Worm (Caenorhabditis elegans): ENCODE results near the gene mam-1.

The mam-1 gene

DNA sequence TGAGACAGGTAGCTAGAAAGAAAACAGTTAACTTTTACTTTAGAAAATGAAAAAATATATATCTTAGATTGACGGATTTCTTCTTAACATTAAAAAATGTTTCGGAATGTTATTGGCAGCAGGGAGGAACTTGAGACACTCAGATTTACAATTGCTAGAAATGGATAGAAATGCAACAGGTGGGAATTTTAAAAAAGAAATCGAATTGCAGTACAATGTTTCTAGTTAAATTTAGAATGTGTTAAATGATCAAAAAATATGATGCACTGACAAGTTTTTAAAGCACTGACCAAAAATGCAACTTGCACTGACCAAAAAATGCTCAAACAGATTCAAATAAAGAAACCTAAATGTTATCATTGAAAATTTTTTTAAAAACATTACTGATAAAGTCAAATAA, 37.9 kb upstream of the mam-1 start:
- TF ChIP-seq jun-1 (tag; optimal IDR thresholded peaks at IDR 0.05) (no peak), unc-62 (GFP tag; optimal IDR thresholded peaks at IDR 0.05 in 1 of 2) (peak in 1 of 2 experiments; percentile 91), unc-62 (tag; optimal IDR thresholded peaks at IDR 0.05) (no peak), nhr-76 (tag; optimal IDR thresholded peaks at IDR 0.05) (no peak)

DNA sequence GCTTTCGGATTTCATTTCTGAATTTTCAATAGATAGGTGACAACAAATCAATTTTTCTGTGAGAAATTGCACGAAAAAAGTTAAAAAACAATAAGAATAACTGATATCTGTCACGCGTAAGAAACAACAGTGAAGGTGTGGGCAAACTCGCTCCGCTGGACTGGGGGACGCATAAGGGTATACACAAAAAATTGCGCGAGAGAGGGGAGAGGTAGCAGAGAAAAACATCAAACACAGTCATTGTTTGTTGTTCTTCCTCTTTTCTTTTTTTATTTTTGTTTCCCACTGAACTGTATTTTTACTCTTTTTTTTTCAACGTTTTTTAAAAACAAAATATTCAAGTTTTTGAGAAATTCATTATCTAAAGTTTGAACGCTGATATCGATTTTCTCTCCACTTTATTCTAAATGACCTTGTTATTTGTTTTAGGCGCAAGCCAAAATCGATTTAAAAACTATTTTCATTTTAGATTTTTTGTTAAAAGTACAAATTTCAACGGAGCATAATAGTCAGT, 36.4 kb upstream of the mam-1 start, which contains the start of the genes pifk-1 and tbc-11:
Gene pifk-1, minus strand, starts transcription at position 17 of the 514 bp plus-strand sequence.
Gene tbc-11, plus strand, starts transcription at position 464 of the 514 bp plus-strand sequence.
- TF ChIP-seq madf-5 (GFP tag; IDR thresholded peaks at IDR 0.05) (no peak), tra-1 (GFP tag; IDR thresholded peaks at IDR 0.05) (no peak), pqm-1 (tag; optimal IDR thresholded peaks at IDR 0.05) (no peak), ztf-7 (tag; optimal IDR thresholded peaks at IDR 0.05) (no peak), ceh-20 (GFP tag; IDR thresholded peaks at IDR 0.05) (no peak), F10B5.3 (tag; optimal IDR thresholded peaks at IDR 0.05) (no peak), nhr-42 (GFP tag; IDR thresholded peaks at IDR 0.05) (no peak), daf-19 (GFP tag; conservative IDR thresholded peaks at IDR 0.05) (no peak), sdz-12 (GFP tag; optimal IDR thresholded peaks at IDR 0.05) (no peak), zip-2 (tag; optimal IDR thresholded peaks at IDR 0.05) (no peak), nhr-111 (GFP tag; optimal IDR thresholded peaks at IDR 0.05) (no peak), zfp-3 (GFP tag; conservative IDR thresholded peaks at IDR 0.05) (no peak), nhr-41 (GFP tag; IDR thresholded peaks at IDR 0.05) (no peak), lim-7 (GFP tag; IDR thresholded peaks at IDR 0.05) (no peak), nhr-48 (tag; optimal IDR thresholded peaks at IDR 0.05) (no peak), hmg-1.1 (GFP tag; IDR thresholded peaks at IDR 0.05) (0 out of 2 replicates have a peak, but pooled peaks have one; percentile 14), nhr-76 (tag; optimal IDR thresholded peaks at IDR 0.05) (no peak), aha-1 (tag) (no peak), unc-62 (GFP tag; optimal IDR thresholded peaks at IDR 0.05 in 1 of 2) (no peak), unc-62 (tag; optimal IDR thresholded peaks at IDR 0.05) (no peak), mxl-3 (GFP tag; optimal IDR thresholded peaks at IDR 0.05) (peak; percentile 16), ZK546.5 (tag; optimal IDR thresholded peaks at IDR 0.05) (no peak), nhr-28 (tag; optimal IDR thresholded peaks at IDR 0.05) (peak; percentile 74), nhr-25 (tag; optimal IDR thresholded peaks at IDR 0.05; ENCODE audit: borderline replicate concordance, insufficient read depth) (peak; percentile 39), ZK337.2 (GFP tag; IDR thresholded peaks at IDR 0.05) (no peak), fkh-10 (GFP tag; optimal IDR thresholded peaks at IDR 0.05) (no peak), mdl-1 (tag; optimal IDR thresholded peaks at IDR 0.05) (peak in 1 of 2 experiments; percentile 55), lin-38 (GFP tag; IDR thresholded peaks at IDR 0.05) (peak; percentile 80), jun-1 (tag; optimal IDR thresholded peaks at IDR 0.05) (no peak), F37D6.2 (tag; optimal IDR thresholded peaks at IDR 0.05) (no peak), nhr-6 (tag; optimal IDR thresholded peaks at IDR 0.05) (peak; percentile 26), ctbp-1 (GFP tag; IDR thresholded peaks at IDR 0.05) (no peak), vab-7 (GFP tag; IDR thresholded peaks at IDR 0.05) (no peak), lin-1 (GFP tag; IDR thresholded peaks at IDR 0.05) (no peak), dmd-8 (GFP tag; IDR thresholded peaks at IDR 0.05) (0 out of 2 replicates have a peak, but pooled peaks have one; percentile 25), nhr-237 (tag; optimal IDR thresholded peaks at IDR 0.05) (no peak), tag-97 (GFP tag; IDR thresholded peaks at IDR 0.05) (no peak), lsy-2 (tag; optimal IDR thresholded peaks at IDR 0.05) (peak in 1 of 2 experiments; percentile 70), R02D3.7 (tag; optimal IDR thresholded peaks at IDR 0.05) (no peak), nhr-77 (tag; optimal IDR thresholded peaks at IDR 0.05) (peak; percentile 46), ceh-32 (tag; optimal IDR thresholded peaks at IDR 0.05; ENCODE audit: poor library complexity) (no peak), ceh-82 (tag; optimal IDR thresholded peaks at IDR 0.05) (no peak), ztf-11 (tag; optimal IDR thresholded peaks at IDR 0.05) (no peak), dve-1 (tag; optimal IDR thresholded peaks at IDR 0.05; ENCODE audit: insufficient read depth) (peak; percentile 82), gei-8 (GFP tag; optimal IDR thresholded peaks at IDR 0.05) (no peak), ceh-44 (GFP tag; IDR thresholded peaks at IDR 0.05) (no peak), mep-1 (tag; optimal IDR thresholded peaks at IDR 0.05) (peak; percentile 80), unc-130 (GFP tag; optimal IDR thresholded peaks at IDR 0.05) (no peak), lir-3 (tag; optimal IDR thresholded peaks at IDR 0.05) (no peak), spr-3 (GFP tag; optimal IDR thresholded peaks at IDR 0.05) (no peak)
